Fruit fly (Drosophila melanogaster) whole organism, adult: ENCODE measurements around the gene mRpL35.

Experiments used
- CG12768 ChIP-seq: fragments of 200-800 bp; sonication (Bioruptor generic); optimal IDR thresholded peaks from 2 replicates; lab custom pipeline; 2017; ENCODE audit warnings: missing biosample characterization, missing genetic modification characterization, mild to moderate bottlenecking, moderate library complexity, missing genetic modification reagents
- CG1620 ChIP-seq: fragments of 200-800 bp; sonication (Bioruptor generic); optimal IDR thresholded peaks from 2 replicates; lab custom pipeline; 2016; ENCODE audit warnings: missing biosample characterization, missing genetic modification characterization
- CG5204 ChIP-seq: fragments of 200-800 bp; sonication (Bioruptor generic); optimal IDR thresholded peaks from 2 replicates; lab custom pipeline; 2016; ENCODE audit warnings: missing biosample characterization, missing genetic modification characterization
- CG7045 ChIP-seq: fragments of 200-800 bp; sonication (Bioruptor generic); optimal IDR thresholded peaks from 2 replicates; lab custom pipeline; 2017; ENCODE audit warnings: missing biosample characterization, mild to moderate bottlenecking, missing genetic modification characterization
- Clk ChIP-seq: fragments of 200-800 bp; sonication (Bioruptor generic); optimal IDR thresholded peaks from 2 replicates; lab custom pipeline; 2017; ENCODE audit warnings: missing biosample characterization, missing genetic modification characterization
- Hr96 ChIP-seq: fragments of 200-800 bp; sonication (Bioruptor generic); optimal IDR thresholded peaks from 2 replicates; lab custom pipeline; 2016; ENCODE audit warnings: missing biosample characterization, missing genetic modification characterization
- bab1 ChIP-seq: fragments of 200-800 bp; sonication (Bioruptor generic); optimal IDR thresholded peaks from 3 replicates; lab custom pipeline; 2019; ENCODE audit warnings: missing biosample characterization, mild to moderate bottlenecking, missing genetic modification characterization, moderate library complexity
- cic ChIP-seq: fragments of 200-800 bp; sonication (Bioruptor generic); optimal IDR thresholded peaks from 2 replicates; lab custom pipeline; 2017; ENCODE audit warnings: missing biosample characterization, mild to moderate bottlenecking, missing genetic modification characterization, moderate library complexity
- cnc ChIP-seq, 2 experiments: fragments of >200 bp; optimal IDR thresholded peaks; 2 replicates each; lab custom pipeline; 2017
- kay ChIP-seq: fragments of 200-800 bp; sonication (Bioruptor generic); peaks from one replicate; lab custom pipeline; 2016; ENCODE audit warnings: missing biosample characterization, missing genetic modification characterization, borderline replicate concordance
- tj ChIP-seq: fragments of 200-800 bp; sonication (Bioruptor generic); optimal IDR thresholded peaks from 3 replicates; lab custom pipeline; 2017; ENCODE audit warnings: missing biosample characterization, mild to moderate bottlenecking, missing genetic modification characterization, moderate library complexity

DNA sequence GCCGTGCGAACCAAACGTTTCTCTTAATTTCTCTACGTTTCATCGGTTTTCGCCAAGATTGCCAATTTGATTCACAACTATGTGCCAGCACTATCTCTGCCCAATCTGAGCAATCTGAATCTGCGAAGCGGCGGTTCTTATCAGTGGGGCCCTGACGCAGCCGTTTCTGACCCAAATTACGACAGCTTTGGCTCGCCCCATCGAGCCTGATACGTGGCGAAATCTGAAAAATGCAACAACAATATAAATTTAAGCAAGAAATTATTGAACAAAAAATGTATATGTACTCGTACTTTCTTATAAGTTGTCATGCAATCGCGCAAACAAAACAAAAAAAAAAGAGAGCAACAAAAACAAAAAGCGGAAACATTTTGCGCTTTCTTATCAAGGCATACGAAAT lies 46.4 kb upstream of the mRpL35 start:
- TF ChIP-seq kay (no peak), CG5204 (no peak), bab1 (GFP tag; lab: Kevin White, UChicago) (no peak), CG7045 (GFP tag; lab: Kevin White, UChicago) (no peak), tj (GFP tag; lab: Kevin White, UChicago) (peak; percentile 14), CG12768 (GFP tag; lab: Kevin White, UChicago) (no peak), Hr96 (GFP tag; lab: Kevin White, UChicago) (no peak), cnc (optimal IDR thresholded peaks at IDR 0.05; lab: Kevin White, UChicago) (peak in 1 of 2 experiments; percentile 14), CG1620 (GFP tag; lab: Kevin White, UChicago) (no peak), cic (GFP tag; lab: Kevin White, UChicago) (no peak), Clk (GFP tag; lab: Kevin White, UChicago) (no peak)
